Worm (Caenorhabditis elegans): Measurements from ENCODE around the gene fbxa-114.

The fbxa-114 gene

ce11 chrV:20203085-20203484 is 1.7 kb downstream of the fbxa-114 start, which contains the start of gene fbxa-113:
Gene fbxa-113 (plus strand): TSS chrV:20203385.
- TF ChIP-seq dmd-8 (GFP tag; IDR thresholded peaks at IDR 0.05) (no peak), unc-39 (tag; optimal IDR thresholded peaks at IDR 0.05) (no peak), lin-1 (GFP tag; IDR thresholded peaks at IDR 0.05) (no peak), F49E8.2 (tag; optimal IDR thresholded peaks at IDR 0.05; ENCODE audit: borderline replicate concordance) (no peak), arid-1 (GFP tag; conservative IDR thresholded peaks at IDR 0.05) (no peak), nhr-11 (tag; optimal IDR thresholded peaks at IDR 0.05) (no peak), ztf-7 (tag; optimal IDR thresholded peaks at IDR 0.05) (no peak), ceh-32 (tag; optimal IDR thresholded peaks at IDR 0.05; ENCODE audit: poor library complexity) (no peak), F26F4.8 (GFP tag; conservative IDR thresholded peaks at IDR 0.05) (no peak), sdz-12 (GFP tag; optimal IDR thresholded peaks at IDR 0.05) (no peak), Y105C5A.15 (GFP tag; IDR thresholded peaks at IDR 0.05) (no peak), hmg-1.1 (GFP tag; IDR thresholded peaks at IDR 0.05) (no peak), T20F7.1 (GFP tag; optimal IDR thresholded peaks at IDR 0.05) (no peak), zag-1 (tag; optimal IDR thresholded peaks at IDR 0.05) (no peak)

DNA sequence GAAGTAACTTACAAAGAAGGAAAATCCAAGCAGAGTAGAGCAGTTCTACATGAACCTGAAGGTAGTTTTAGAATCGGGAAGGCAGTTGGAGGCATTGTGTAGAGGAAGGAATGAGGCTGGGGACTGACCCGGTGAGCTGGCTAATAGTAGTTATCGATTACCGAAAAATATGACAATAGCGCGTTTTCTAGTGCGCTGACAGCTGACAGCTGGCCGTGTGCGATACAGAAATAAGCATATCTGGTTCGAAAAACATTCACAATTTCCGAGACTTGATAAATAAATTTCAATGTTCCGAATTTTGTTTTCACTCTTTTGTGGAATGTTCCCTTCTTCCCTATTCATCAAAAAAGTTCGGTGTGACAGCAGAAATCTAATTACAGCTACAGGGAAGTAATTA is 4.7 kb downstream of the fbxa-114 start, which contains the start of the genes fbxb-59 and srbc-34:
Gene fbxb-59, minus strand, starts transcription at position 101 of the 400 bp plus-strand sequence.
Gene srbc-34, plus strand, starts transcription at position 233 of the 400 bp plus-strand sequence.
- TF ChIP-seq snpc-1.2 (GFP tag; IDR thresholded peaks at IDR 0.05) (no peak), hlh-11 (tag; optimal IDR thresholded peaks at IDR 0.05) (no peak), zfp-3 (GFP tag; conservative IDR thresholded peaks at IDR 0.05) (no peak), zag-1 (tag; optimal IDR thresholded peaks at IDR 0.05) (no peak), ceh-62 (tag; optimal IDR thresholded peaks at IDR 0.05) (no peak), nhr-10 (tag; optimal IDR thresholded peaks at IDR 0.05) (no peak), hmg-1.1 (GFP tag; IDR thresholded peaks at IDR 0.05) (no peak), php-3 (GFP tag; IDR thresholded peaks at IDR 0.05) (no peak), daf-8 (GFP tag; IDR thresholded peaks at IDR 0.05) (no peak), T26A8.4 (GFP tag; IDR thresholded peaks at IDR 0.05) (no peak)

DNA sequence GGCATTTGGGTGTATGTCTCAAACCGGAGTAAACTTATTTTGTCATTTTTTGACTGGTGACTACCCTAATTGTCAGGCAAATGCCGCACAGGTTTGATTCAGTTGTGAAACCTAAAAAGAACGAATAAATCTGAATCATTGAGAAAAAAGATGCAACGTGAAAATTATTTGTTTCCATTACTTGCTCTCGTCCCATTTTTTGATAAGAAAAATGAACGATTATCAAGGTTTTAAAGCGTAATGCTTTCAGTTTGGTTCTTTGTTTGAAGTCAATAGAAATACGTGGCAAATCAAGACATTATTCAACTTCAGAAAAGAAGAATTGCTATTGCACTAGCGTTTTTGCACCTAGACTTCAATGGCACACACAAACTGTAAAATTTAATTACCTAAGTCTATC is 11.2 kb downstream of the fbxa-114 start, which contains the start of gene Y113G7B.12:
Gene Y113G7B.12, minus strand, starts transcription at position 101 of the 400 bp plus-strand sequence.
- no peak for TF ChIP-seq ceh-44 (GFP tag; IDR thresholded peaks at IDR 0.05)
- peak; percentile 44 for TF ChIP-seq aha-1 (tag)

DNA sequence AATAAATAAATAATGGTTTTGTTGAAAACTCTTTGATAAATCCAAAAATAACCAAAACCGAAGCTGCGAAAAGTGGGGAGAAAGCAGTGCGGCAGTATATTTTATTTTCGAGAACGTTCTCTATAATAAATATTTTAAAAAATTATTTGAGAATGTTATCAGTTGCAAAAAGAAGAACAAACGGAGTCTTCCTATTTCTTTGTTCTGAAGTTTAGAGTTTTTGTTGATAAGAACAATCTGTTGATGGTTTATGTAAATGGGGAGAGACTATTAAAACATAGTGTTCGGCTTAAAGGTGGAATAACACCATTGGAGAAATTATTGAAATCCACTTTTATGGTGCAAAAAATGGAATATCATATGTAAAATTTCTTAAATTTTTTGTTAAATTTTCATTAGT is 11.7 kb downstream of the fbxa-114 start:
- TF ChIP-seq daf-16 (GFP tag; optimal IDR thresholded peaks at IDR 0.05) (no peak), daf-16 (tag; optimal IDR thresholded peaks at IDR 0.05) (peak; percentile 79), mxl-3 (GFP tag; optimal IDR thresholded peaks at IDR 0.05) (no peak)

ce11 chrV:20215197-20215596 is 13.8 kb downstream of the fbxa-114 start, which contains the start of gene Y113G7B.11:
Gene Y113G7B.11 (minus strand): TSS chrV:20215297.
- TF ChIP-seq F26F4.8 (GFP tag; conservative IDR thresholded peaks at IDR 0.05) (no peak), mdt-29 (GFP tag; IDR thresholded peaks at IDR 0.05) (no peak), madf-9 (GFP tag; conservative IDR thresholded peaks at IDR 0.05) (no peak), daf-12 (tag; optimal IDR thresholded peaks at IDR 0.05) (no peak), T26A8.4 (GFP tag; IDR thresholded peaks at IDR 0.05) (no peak), snpc-4 (tag; optimal IDR thresholded peaks at IDR 0.05) (no peak), sdz-12 (GFP tag; optimal IDR thresholded peaks at IDR 0.05) (no peak), jun-1 (tag; optimal IDR thresholded peaks at IDR 0.05) (no peak), hmg-1.1 (GFP tag; IDR thresholded peaks at IDR 0.05) (no peak), zfp-2 (tag; optimal IDR thresholded peaks at IDR 0.05) (no peak)

DNA sequence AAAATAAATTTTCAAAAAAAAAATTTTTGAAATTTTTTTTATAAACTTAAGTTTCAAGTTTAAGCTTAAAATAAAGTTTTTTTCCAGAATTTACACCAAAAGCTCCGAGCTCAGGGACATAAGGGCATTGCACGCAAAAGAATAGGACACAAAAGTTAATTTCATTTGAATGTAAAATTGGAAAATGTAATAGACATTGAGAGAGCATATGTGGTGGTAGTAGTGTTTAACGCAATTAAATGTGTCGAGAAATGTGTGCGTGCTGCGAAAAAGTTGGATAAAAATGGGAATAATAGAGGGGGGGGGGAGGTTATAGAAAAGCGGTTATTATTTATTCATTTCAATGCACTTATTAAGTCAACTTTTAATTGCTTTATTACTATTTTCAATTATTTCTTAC is 19.2 kb downstream of the fbxa-114 start:
- TF ChIP-seq ctbp-1 (GFP tag; IDR thresholded peaks at IDR 0.05) (no peak), lin-39 (tag; optimal IDR thresholded peaks at IDR 0.05) (no peak), nhr-41 (GFP tag; IDR thresholded peaks at IDR 0.05) (no peak), tra-1 (GFP tag; IDR thresholded peaks at IDR 0.05) (no peak), php-3 (GFP tag; IDR thresholded peaks at IDR 0.05) (no peak), ceh-32 (tag; optimal IDR thresholded peaks at IDR 0.05; ENCODE audit: poor library complexity) (no peak), cey-2 (tag; optimal IDR thresholded peaks at IDR 0.05; ENCODE audit: borderline replicate concordance, insufficient read depth) (no peak), nhr-102 (tag; optimal IDR thresholded peaks at IDR 0.05) (no peak), egl-43 (GFP tag; IDR thresholded peaks at IDR 0.05) (no peak), T20F7.1 (GFP tag; optimal IDR thresholded peaks at IDR 0.05) (no peak), saeg-2 (GFP tag; IDR thresholded peaks at IDR 0.05) (no peak), aha-1 (tag) (no peak), dmd-6 (GFP tag; IDR thresholded peaks at IDR 0.05) (no peak), set-16 (GFP tag; IDR thresholded peaks at IDR 0.05) (no peak), zfp-2 (tag; optimal IDR thresholded peaks at IDR 0.05) (no peak)
